Worm (Caenorhabditis elegans) whole organism, L1 larva: Measurements from ENCODE around the gene D1044.1.

Source experiments
- C16A3.4 ChIP-seq: fragments of 150-350 bp; optimal IDR thresholded peaks from 2 replicates; lab custom pipeline; 2014; ENCODE audit warnings: missing biosample characterization, missing genetic modification characterization
- F16B12.6 ChIP-seq: fragments of 150-350 bp; optimal IDR thresholded peaks from 2 replicates; lab custom pipeline; 2014; ENCODE audit warnings: missing biosample characterization, missing genetic modification characterization
- alr-1 ChIP-seq: fragments of 200-800 bp; sonication (Bioruptor generic); optimal IDR thresholded peaks from 2 replicates; lab custom pipeline; 2018; ENCODE audit warnings: borderline replicate concordance, mild to moderate bottlenecking, missing genetic modification characterization, missing compliant biosample characterization
- blmp-1 ChIP-seq: fragments of 150-350 bp; optimal IDR thresholded peaks from 2 replicates; lab custom pipeline; 2014; ENCODE audit warnings: missing biosample characterization, missing genetic modification characterization
- ceh-82 ChIP-seq, 3 experiments: fragments of 150-350 bp in 1 of 3; sonication (generic microtip) in 2 of 3; optimal IDR thresholded peaks; 2 replicates each; lab custom pipeline; 2014 to 2017; ENCODE audit warnings: missing biosample characterization in 3 of 3, missing genetic modification characterization in 3 of 3
- efl-1 ChIP-seq, 4 experiments: fragments of 150-350 bp; optimal IDR thresholded peaks in 3 of 4; peaks in 1 of 4; 1 replicate in 1 of 4; 2 replicates in 3 of 4; lab custom pipeline; 2014; ENCODE audit warnings: missing biosample characterization in 2 of 4, missing genetic modification characterization in 2 of 4, missing genetic modification reagents in 2 of 4
- elt-2 ChIP-seq: sonication (generic microtip); optimal IDR thresholded peaks from 2 replicates; lab custom pipeline; 2016; ENCODE audit warnings: missing genetic modification characterization, mild to moderate bottlenecking, inconsistent platforms, missing compliant biosample characterization, missing genetic modification reagents
- elt-3 ChIP-seq, 6 experiments: fragments of 150-350 bp in 1 of 6; sonication (generic microtip); optimal IDR thresholded peaks; 2 replicates each; lab custom pipeline; 2017 to 2018; ENCODE audit warnings: missing biosample characterization in 6 of 6, missing genetic modification characterization in 6 of 6, inconsistent platforms in 1 of 6
- ets-5 ChIP-seq: fragments of 200-800 bp; sonication (Bioruptor generic); IDR thresholded peaks from 2 replicates; pipeline ENCODE4 v1.3.6; 2022; ENCODE audit warnings: missing genetic modification characterization, missing compliant biosample characterization
- grh-1 ChIP-seq: fragments of 200-800 bp; sonication (Bioruptor generic); IDR thresholded peaks from 2 replicates; pipeline ENCODE4 v1.3.6; 2022; ENCODE audit warnings: missing genetic modification reagents, missing genetic modification characterization, missing compliant biosample characterization
- isw-1 ChIP-seq: fragments of 200-800 bp; sonication (Bioruptor generic); IDR thresholded peaks from 2 replicates; pipeline ENCODE4 v1.3.6; 2022; ENCODE audit warnings: missing genetic modification characterization, missing compliant biosample characterization
- jun-1 ChIP-seq: fragments of 150-350 bp; optimal IDR thresholded peaks from 2 replicates; lab custom pipeline; 2014; ENCODE audit warnings: missing biosample characterization, missing genetic modification reagents, missing genetic modification characterization
- lin-14 ChIP-seq: fragments of 200-800 bp; sonication (Bioruptor generic); optimal IDR thresholded peaks from 2 replicates; lab custom pipeline; 2018; ENCODE audit warnings: mild to moderate bottlenecking, missing genetic modification characterization, moderate library complexity, missing compliant biosample characterization
- lin-35 ChIP-seq, 2 experiments: fragments of 150-350 bp; optimal IDR thresholded peaks; 2 replicates each; lab custom pipeline; 2014; ENCODE audit warnings: missing biosample characterization in 2 of 2, missing genetic modification characterization in 2 of 2, missing genetic modification reagents in 2 of 2
- mef-2 ChIP-seq: fragments of 150-350 bp; optimal IDR thresholded peaks from 2 replicates; lab custom pipeline; 2014; ENCODE audit warnings: missing biosample characterization, missing genetic modification characterization
- mep-1 ChIP-seq: fragments of 150-350 bp; optimal IDR thresholded peaks from 2 replicates; lab custom pipeline; 2014; ENCODE audit warnings: missing biosample characterization, missing genetic modification characterization
- nhr-20 ChIP-seq: sonication (generic microtip); optimal IDR thresholded peaks from 2 replicates; lab custom pipeline; 2016; ENCODE audit warnings: mild to moderate bottlenecking, missing genetic modification characterization, missing compliant biosample characterization
- nhr-47 ChIP-seq: sonication (generic microtip); optimal IDR thresholded peaks from 2 replicates; lab custom pipeline; 2016; ENCODE audit warnings: mild to moderate bottlenecking, missing genetic modification characterization, moderate library complexity, missing compliant biosample characterization
- nhr-71 ChIP-seq: sonication (generic microtip); optimal IDR thresholded peaks from 2 replicates; lab custom pipeline; 2016; ENCODE audit warnings: mild to moderate bottlenecking, missing genetic modification characterization, moderate library complexity, missing compliant biosample characterization
- nhr-85 ChIP-seq: sonication (generic microtip); peaks from one replicate; lab custom pipeline; 2016; ENCODE audit warnings: missing genetic modification characterization, inconsistent platforms, missing compliant biosample characterization
- nhr-90 ChIP-seq: sonication (generic microtip); optimal IDR thresholded peaks from 2 replicates; lab custom pipeline; 2016; ENCODE audit warnings: mild to moderate bottlenecking, missing genetic modification characterization, missing compliant biosample characterization; ENCODE audit not compliant: poor library complexity
- pag-3 ChIP-seq: sonication (generic microtip); optimal IDR thresholded peaks from 2 replicates; lab custom pipeline; 2017; ENCODE audit warnings: missing genetic modification characterization, mild to moderate bottlenecking, missing compliant biosample characterization, antibody characterized with exemption, borderline replicate concordance; ENCODE audit not compliant: insufficient read depth
- rnt-1 ChIP-seq: sonication (generic microtip); optimal IDR thresholded peaks from 2 replicates; lab custom pipeline; 2016; ENCODE audit warnings: mild to moderate bottlenecking, missing genetic modification characterization, moderate library complexity, missing compliant biosample characterization
- snu-23 ChIP-seq: sonication (generic microtip); optimal IDR thresholded peaks from 2 replicates; lab custom pipeline; 2016; ENCODE audit warnings: missing genetic modification characterization, missing compliant biosample characterization
- sox-4 ChIP-seq: sonication (generic microtip); optimal IDR thresholded peaks from 2 replicates; lab custom pipeline; 2016; ENCODE audit warnings: missing genetic modification characterization, missing compliant biosample characterization
- unc-130 ChIP-seq: fragments of 150-350 bp; optimal IDR thresholded peaks from 2 replicates; lab custom pipeline; 2017; ENCODE audit warnings: missing biosample characterization, missing genetic modification characterization, inconsistent platforms
- unc-98 ChIP-seq: fragments of 200-800 bp; sonication (Bioruptor generic); IDR thresholded peaks from 2 replicates; pipeline ENCODE4 v1.3.6; 2022; ENCODE audit warnings: missing genetic modification characterization, missing compliant biosample characterization
- vab-15 ChIP-seq: sonication (generic microtip); optimal IDR thresholded peaks from 2 replicates; lab custom pipeline; 2017; ENCODE audit warnings: missing genotype, mild to moderate bottlenecking, missing genetic modification characterization, missing compliant biosample characterization
- zip-4 ChIP-seq: fragments of 200-800 bp; sonication (Bioruptor generic); optimal IDR thresholded peaks from 2 replicates; lab custom pipeline; 2018; ENCODE audit warnings: mild to moderate bottlenecking, missing genetic modification characterization, moderate library complexity, missing compliant biosample characterization

The D1044.1 gene

DNA sequence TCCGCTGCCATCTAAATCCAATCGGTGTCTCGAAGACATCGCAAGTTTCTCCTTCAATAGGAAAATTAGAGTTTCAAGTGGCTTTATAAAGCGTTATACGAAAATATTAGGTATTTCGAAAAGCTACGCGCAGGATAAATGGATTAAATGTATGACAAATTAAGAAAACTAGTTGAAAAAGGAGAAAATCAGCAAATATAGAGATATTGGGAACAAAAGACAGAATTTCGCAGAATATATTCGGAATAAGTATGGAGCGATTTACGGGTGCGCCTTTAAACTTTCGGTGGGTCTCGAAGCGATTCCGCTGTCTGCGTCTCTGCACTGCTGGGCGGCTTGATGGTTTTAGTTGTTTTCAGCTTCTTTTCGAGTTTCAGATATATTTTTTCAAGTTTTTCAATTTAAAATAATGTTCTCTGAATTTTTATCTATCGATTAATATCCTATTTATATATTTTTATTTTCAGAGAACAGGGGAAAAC, 47.6 kb downstream of the D1044.1 start, which contains the start of the genes ddx-15 and ucr-1 (continued):
- TF ChIP-seq ets-5 (GFP tag; lab: Robert Waterston, UW): no peak
- TF ChIP-seq mef-2 (tag; lab: Kevin White, UChicago): no peak
- TF ChIP-seq efl-1 (optimal IDR thresholded peaks at IDR 0.05; lab: Kevin White, UChicago): peak; percentile 81 to 83
- TF ChIP-seq efl-1 (GFP tag; optimal IDR thresholded peaks at IDR 0.05 in 1 of 2; lab: Kevin White, UChicago): peak; percentile 76 to 97
- TF ChIP-seq unc-130 (tag; lab: Kevin White, UChicago): peak; percentile 78
- no peak for TF ChIP-seq mep-1
- TF ChIP-seq nhr-47 (tag; lab: Kevin White, UChicago): peak; percentile 78
- TF ChIP-seq lin-35 (GFP tag; optimal IDR thresholded peaks at IDR 0.05; lab: Kevin White, UChicago): peak; percentile 82 to 85
- peak; percentile 14 for TF ChIP-seq F16B12.6 (tag; lab: Kevin White, UChicago)
- TF ChIP-seq C16A3.4 (tag; lab: Kevin White, UChicago): peak; percentile 67
- TF ChIP-seq elt-2 (tag; lab: Kevin White, UChicago): peak; percentile 2
- peak; percentile 17 for TF ChIP-seq vab-15
- no peak for TF ChIP-seq zip-4
- TF ChIP-seq ceh-82 (tag; optimal IDR thresholded peaks at IDR 0.05; lab: Kevin White, UChicago): peak; percentile 1 to 79 (median 37)
- TF ChIP-seq jun-1: peak; percentile 22
- peak; percentile 76 for TF ChIP-seq isw-1 (GFP tag; lab: Robert Waterston, UW)
- TF ChIP-seq alr-1 (tag; lab: Kevin White, UChicago): no peak

DNA sequence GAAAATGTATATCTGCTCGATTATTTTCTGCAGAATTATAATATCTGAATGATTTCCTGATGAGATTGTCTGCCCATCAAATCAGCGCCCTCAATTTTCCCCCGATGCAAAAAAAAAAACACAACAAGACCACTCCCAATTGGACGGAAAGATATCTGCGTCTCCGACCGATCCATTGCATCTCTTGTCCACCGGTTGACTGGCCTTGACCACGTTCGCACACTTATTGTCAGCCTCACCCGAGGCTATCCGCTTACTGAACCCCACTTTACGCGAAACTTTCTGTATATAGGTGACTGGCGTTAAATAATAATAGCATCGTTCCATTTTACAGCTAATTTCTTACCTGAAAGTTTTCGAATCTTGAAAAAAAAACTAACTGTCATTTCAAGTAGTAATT, 50.3 kb downstream of the D1044.1 start:
- TF ChIP-seq snu-23 (peak; percentile 50), mep-1 (peak; percentile 53), pag-3 (tag; lab: Kevin White, UChicago) (no peak), nhr-71 (tag; lab: Kevin White, UChicago) (peak; percentile 6), nhr-20 (tag; lab: Kevin White, UChicago) (peak; percentile 36), lin-14 (peak; percentile 59), rnt-1 (tag; lab: Kevin White, UChicago) (peak; percentile 12), nhr-90 (tag; lab: Kevin White, UChicago) (peak; percentile 23), elt-3 (tag; optimal IDR thresholded peaks at IDR 0.05; lab: Kevin White, UChicago) (peak in 2 of 6 experiments; percentile 3 to 44), lin-35 (GFP tag; optimal IDR thresholded peaks at IDR 0.05; lab: Kevin White, UChicago) (peak in 1 of 2 experiments; percentile 25), sox-4 (tag; lab: Kevin White, UChicago) (no peak), grh-1 (GFP tag; lab: Robert Waterston, UW) (no peak), blmp-1 (peak; percentile 52), nhr-85 (tag; lab: Kevin White, UChicago) (peak; percentile 71)
- TF ChIP-seq, all 84 proteins: peak for 11

DNA sequence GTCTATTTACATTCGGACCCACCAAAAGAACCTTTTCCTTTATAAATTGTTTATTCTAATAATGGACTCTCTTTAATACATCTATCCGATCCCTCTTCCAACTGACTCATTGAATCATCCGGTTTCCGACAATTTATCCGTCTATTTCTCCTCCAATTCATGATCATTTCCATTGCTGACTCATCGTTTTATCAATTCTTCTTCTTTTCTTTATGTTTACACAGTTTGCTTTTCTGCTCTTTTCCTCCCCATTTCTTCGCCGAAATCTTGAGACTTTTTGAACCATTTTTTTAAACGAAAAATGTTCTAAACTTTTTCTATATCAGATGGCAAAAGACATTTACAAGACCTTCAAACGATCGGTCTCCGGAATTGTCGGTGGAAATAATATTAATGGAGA, 51.4 kb downstream of the D1044.1 start, which contains the start of gene ced-6:
TSS of gene ced-6 (plus strand) at position 327 of the 400 bp plus-strand sequence.
- TF ChIP-seq unc-98 (GFP tag; lab: Robert Waterston, UW) (no peak), efl-1 (optimal IDR thresholded peaks at IDR 0.05; lab: Kevin White, UChicago) (no peak), efl-1 (GFP tag; optimal IDR thresholded peaks at IDR 0.05 in 1 of 2; lab: Kevin White, UChicago) (peak in 1 of 2 experiments; percentile 72)
- TF ChIP-seq, all 84 proteins: peak for 1
